Fruit fly (Drosophila melanogaster): ENCODE results near the gene CG43074.

CG43074 gene

DNA sequence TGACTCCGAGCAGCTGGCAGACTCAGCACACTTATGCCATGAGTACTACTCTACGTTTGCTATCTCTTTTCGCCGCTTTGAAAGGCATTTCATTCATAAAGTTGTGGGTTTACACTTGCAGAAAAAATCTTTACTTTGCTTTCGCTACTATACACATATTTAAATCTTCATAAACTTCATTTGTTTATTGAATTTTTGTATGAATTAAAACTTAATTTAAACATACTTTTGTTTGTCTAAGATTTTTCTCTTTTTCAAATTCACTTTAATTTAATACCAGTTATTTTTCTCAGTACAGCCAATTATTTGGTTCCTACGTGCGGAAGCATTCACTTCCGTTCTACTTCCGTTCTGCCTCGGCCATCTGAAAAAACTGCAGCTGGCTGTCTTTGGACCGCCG is 46.0 kb downstream of the CG43074 start (continued):
- TF ChIP-seq Fer1 (GFP tag; optimal IDR thresholded peaks at IDR 0.05) (peak; percentile 66), pita (GFP tag; optimal IDR thresholded peaks at IDR 0.05) (no peak), CG2202 (tag; optimal IDR thresholded peaks at IDR 0.05) (peak; percentile 46), PHDP (tag; optimal IDR thresholded peaks at IDR 0.05) (peak; percentile 71), dati (GFP tag; IDR thresholded peaks at IDR 0.05) (no peak), Sry-δ (GFP tag; optimal IDR thresholded peaks at IDR 0.05) (peak; percentile 12), hbn (GFP tag; IDR thresholded peaks at IDR 0.05; ENCODE audit: partially characterized antibody) (no peak), HLH4C (GFP tag; IDR thresholded peaks at IDR 0.05; ENCODE audit: partially characterized antibody) (no peak), CG8765 (GFP tag; IDR thresholded peaks at IDR 0.05) (no peak), Optix (GFP tag; IDR thresholded peaks at IDR 0.05) (no peak), CG13424 (tag; optimal IDR thresholded peaks at IDR 0.05) (peak; percentile 63), CG2889 (GFP tag; IDR thresholded peaks at IDR 0.05) (peak; percentile 47; the same call in 1 of the 3 replicates), ato (GFP tag; IDR thresholded peaks at IDR 0.05; ENCODE audit: partially characterized antibody) (no peak), eve (GFP tag; optimal IDR thresholded peaks at IDR 0.05) (peak in 1 of 2 experiments; percentile 56), Trl (optimal IDR thresholded peaks at IDR 0.05) (no peak), Trl (GFP tag; optimal IDR thresholded peaks at IDR 0.05) (peak; percentile 58), ssp (GFP tag; IDR thresholded peaks at IDR 0.05) (0 out of 2 replicates have a peak, but pooled peaks have one; percentile 35), CG2875 (GFP tag; optimal IDR thresholded peaks at IDR 0.05) (peak; percentile 46), CG1792 (GFP tag; optimal IDR thresholded peaks at IDR 0.05) (no peak), CG14860 (GFP tag; IDR thresholded peaks at IDR 0.05; ENCODE audit: partially characterized antibody) (no peak), Gug (GFP tag; IDR thresholded peaks at IDR 0.05) (no peak), her (GFP tag; optimal IDR thresholded peaks at IDR 0.05) (no peak), sc (optimal IDR thresholded peaks at IDR 0.05) (no peak), sc (GFP tag; optimal IDR thresholded peaks at IDR 0.05) (peak; percentile 60), CG9215 (GFP tag; IDR thresholded peaks at IDR 0.05) (peak; percentile 40), Abd-B (GFP tag; optimal IDR thresholded peaks at IDR 0.05) (peak; percentile 37), CG4282 (GFP tag; optimal IDR thresholded peaks at IDR 0.05) (no peak), Ravus (GFP tag; IDR thresholded peaks at IDR 0.05) (no peak), Hr78 (GFP tag; optimal IDR thresholded peaks at IDR 0.05) (peak in 1 of 2 experiments; percentile 26), ems (GFP tag; optimal IDR thresholded peaks at IDR 0.05) (peak; percentile 18), HLH54F (GFP tag; optimal IDR thresholded peaks at IDR 0.05) (peak; percentile 25), ewg (GFP tag; optimal IDR thresholded peaks at IDR 0.05) (peak; percentile 10), dimm (GFP tag; IDR thresholded peaks at IDR 0.05) (no peak), H2.0 (GFP tag; IDR thresholded peaks at IDR 0.05) (peak; percentile 33; the same call in 1 of the 2 replicates), otp (GFP tag; IDR thresholded peaks at IDR 0.05) (0 out of 3 replicates have a peak, but pooled peaks have one; percentile 35), CG3163 (GFP tag; optimal IDR thresholded peaks at IDR 0.05) (no peak), CG15514 (GFP tag; optimal IDR thresholded peaks at IDR 0.05) (peak; percentile 47), mam (GFP tag; optimal IDR thresholded peaks at IDR 0.05) (peak; percentile 5), CG8388 (GFP tag; optimal IDR thresholded peaks at IDR 0.05) (peak; percentile 80), CG3995 (GFP tag; optimal IDR thresholded peaks at IDR 0.05) (no peak), CG7786 (GFP tag; optimal IDR thresholded peaks at IDR 0.05) (peak; percentile 10), CG34224 (GFP tag; IDR thresholded peaks at IDR 0.05; ENCODE audit: partially characterized antibody) (no peak), CG7372 (GFP tag; IDR thresholded peaks at IDR 0.05) (no peak), twi (tag; optimal IDR thresholded peaks at IDR 0.05) (peak; percentile 12), CG8924 (tag; optimal IDR thresholded peaks at IDR 0.05) (peak; percentile 84), CG6791 (GFP tag; IDR thresholded peaks at IDR 0.05; ENCODE audit: partially characterized antibody) (no peak), Atf6 (GFP tag; IDR thresholded peaks at IDR 0.05) (peak; percentile 27; the same call in 1 of the 2 replicates), gfzf (GFP tag; optimal IDR thresholded peaks at IDR 0.05) (no peak), corto (GFP tag; optimal IDR thresholded peaks at IDR 0.05) (no peak), Deaf1 (tag; optimal IDR thresholded peaks at IDR 0.05) (peak; percentile 36), MTF-1 (GFP tag; optimal IDR thresholded peaks at IDR 0.05; ENCODE audit: borderline replicate concordance) (no peak)
